Fruit fly (Drosophila melanogaster) whole organism, embryonic: ENCODE data around the gene CG31249.

Experiments used
- CG10147 ChIP-seq: fragments of 200-800 bp; sonication (Bioruptor generic); optimal IDR thresholded peaks from 2 replicates; lab custom pipeline; 2019; ENCODE audit warnings: missing biosample characterization, mild to moderate bottlenecking, missing genetic modification characterization, moderate library complexity
- CG10209 ChIP-seq: fragments of 200-800 bp; sonication (Bioruptor generic); optimal IDR thresholded peaks from 3 replicates; lab custom pipeline; 2017; ENCODE audit warnings: missing biosample characterization, mild to moderate bottlenecking, missing genetic modification characterization, missing genetic modification reagents
- CG10979 ChIP-seq: fragments of 200-800 bp; sonication (Bioruptor generic); optimal IDR thresholded peaks from 2 replicates; lab custom pipeline; 2018; ENCODE audit warnings: missing biosample characterization, mild to moderate bottlenecking, missing genetic modification characterization, moderate library complexity
- CG1233 ChIP-seq: fragments of 200-800 bp; sonication (Bioruptor generic); optimal IDR thresholded peaks from 4 replicates; lab custom pipeline; 2018; ENCODE audit warnings: missing biosample characterization, mild to moderate bottlenecking, missing genetic modification characterization
- CG13287 ChIP-seq: fragments of 200-800 bp; sonication (Bioruptor generic); IDR thresholded peaks from 2 replicates; pipeline ENCODE4 v1.3.6; 2022; ENCODE audit warnings: missing biosample characterization, missing genetic modification characterization; ENCODE audit not compliant: partially characterized antibody
- CG14710 ChIP-seq: fragments of 200-800 bp; sonication (Bioruptor generic); optimal IDR thresholded peaks from 3 replicates; lab custom pipeline; 2019; ENCODE audit warnings: missing biosample characterization, mild to moderate bottlenecking, missing genetic modification characterization, moderate library complexity
- CG15011 ChIP-seq: fragments of 200-800 bp; sonication (Bioruptor generic); optimal IDR thresholded peaks from 3 replicates; lab custom pipeline; 2018; ENCODE audit warnings: missing biosample characterization, mild to moderate bottlenecking, missing genetic modification characterization
- CG1792 ChIP-seq: fragments of 200-800 bp; sonication (Bioruptor generic); optimal IDR thresholded peaks from 2 replicates; lab custom pipeline; 2016; ENCODE audit warnings: missing biosample characterization, missing genetic modification characterization
- CG18262 ChIP-seq: fragments of 200-800 bp; optimal IDR thresholded peaks from 3 replicates; lab custom pipeline; 2019; ENCODE audit warnings: missing biosample characterization, mild to moderate bottlenecking, missing genetic modification characterization, moderate library complexity
- CG31224 ChIP-seq: fragments of 200-800 bp; sonication (Bioruptor generic); IDR thresholded peaks from 2 replicates; pipeline ENCODE4 v1.3.6; 2022; ENCODE audit warnings: missing biosample characterization, missing genetic modification characterization
- CG4404 ChIP-seq: fragments of 200-800 bp; sonication (Bioruptor generic); IDR thresholded peaks from 2 replicates; pipeline ENCODE4 v1.3.6; 2022; ENCODE audit warnings: missing biosample characterization, missing genetic modification characterization
- CG6689 ChIP-seq: fragments of 200-800 bp; sonication (Bioruptor generic); IDR thresholded peaks from 2 replicates; pipeline ENCODE4 v1.3.6; 2022; ENCODE audit warnings: missing biosample characterization, missing genetic modification characterization
- CG8359 ChIP-seq: fragments of 200-800 bp; sonication (Bioruptor generic); optimal IDR thresholded peaks from 2 replicates; lab custom pipeline; 2017; ENCODE audit warnings: missing biosample characterization, mild to moderate bottlenecking, missing genetic modification characterization, borderline replicate concordance
- CG9609 ChIP-seq: fragments of 200-800 bp; sonication (Bioruptor generic); optimal IDR thresholded peaks from 3 replicates; lab custom pipeline; 2016; ENCODE audit warnings: missing biosample characterization, missing genetic modification characterization
- D ChIP-seq, 2 experiments: fragments of 200-800 bp in 1 of 2; fragments of >200 bp in 1 of 2; sonication (Bioruptor generic) in 1 of 2; optimal IDR thresholded peaks; 2 replicates in 1 of 2; 3 replicates in 1 of 2; lab custom pipeline; 2017; ENCODE audit warnings: mild to moderate bottlenecking in 1 of 2, missing biosample characterization in 1 of 2, missing genetic modification characterization in 1 of 2, missing genetic modification reagents in 1 of 2
- Dfd ChIP-seq, 2 experiments: fragments of >200 bp; optimal IDR thresholded peaks; 2 replicates each; lab custom pipeline; 2017; ENCODE audit warnings: missing biosample characterization in 2 of 2, missing genetic modification characterization in 2 of 2
- Fer1 ChIP-seq: fragments of 200-800 bp; sonication (Bioruptor generic); optimal IDR thresholded peaks from 2 replicates; lab custom pipeline; 2017; ENCODE audit warnings: missing biosample characterization, mild to moderate bottlenecking, missing genetic modification characterization
- Kr ChIP-seq: fragments of 200-800 bp; sonication (Bioruptor generic); optimal IDR thresholded peaks from 2 replicates; lab custom pipeline; 2017; ENCODE audit warnings: missing biosample characterization, mild to moderate bottlenecking, missing genetic modification characterization
- Lim3 ChIP-seq: fragments of 200-800 bp; sonication (Bioruptor generic); IDR thresholded peaks from 2 replicates; pipeline ENCODE4 v1.3.6; 2022; ENCODE audit warnings: missing biosample characterization, missing genetic modification characterization
- Max ChIP-seq: fragments of 200-800 bp; sonication (Bioruptor generic); optimal IDR thresholded peaks from 2 replicates; lab custom pipeline; 2016; ENCODE audit warnings: missing biosample characterization, mild to moderate bottlenecking, missing genetic modification characterization
- NC2α ChIP-seq: fragments of 200-800 bp; sonication (Bioruptor generic); optimal IDR thresholded peaks from 2 replicates; lab custom pipeline; 2016; ENCODE audit warnings: missing biosample characterization, missing genetic modification characterization
- NC2β ChIP-seq: fragments of 200-800 bp; sonication (Bioruptor generic); optimal IDR thresholded peaks from 2 replicates; lab custom pipeline; 2016; ENCODE audit warnings: missing biosample characterization, missing genetic modification characterization
- Ptx1 ChIP-seq: fragments of 200-800 bp; sonication (Bioruptor generic); IDR thresholded peaks from 2 replicates; pipeline ENCODE4 v1.3.6; 2022; ENCODE audit warnings: missing biosample characterization, missing genetic modification characterization
- Sox100B ChIP-seq: fragments of 200-800 bp; sonication (Bioruptor generic); optimal IDR thresholded peaks from 3 replicates; lab custom pipeline; 2018; ENCODE audit warnings: missing biosample characterization, mild to moderate bottlenecking, missing genetic modification characterization
- Sox102F ChIP-seq: fragments of 200-800 bp; sonication (Bioruptor generic); optimal IDR thresholded peaks from 2 replicates; lab custom pipeline; 2018; ENCODE audit warnings: missing biosample characterization, mild to moderate bottlenecking, missing genetic modification characterization, moderate library complexity
- bcd ChIP-seq: fragments of 200-800 bp; sonication (Bioruptor generic); optimal IDR thresholded peaks from 2 replicates; lab custom pipeline; 2017; ENCODE audit warnings: missing biosample characterization, mild to moderate bottlenecking, missing genetic modification characterization
- chm ChIP-seq: fragments of 200-800 bp; sonication (Bioruptor generic); IDR thresholded peaks from 2 replicates; pipeline ENCODE4 v1.3.6; 2022; ENCODE audit warnings: missing biosample characterization, missing genetic modification characterization
- ci ChIP-seq: fragments of 200-800 bp; sonication (Bioruptor generic); IDR thresholded peaks from 3 replicates; pipeline ENCODE4 v1.3.6; 2022; ENCODE audit warnings: missing biosample characterization, missing genetic modification characterization
- disco-r ChIP-seq: fragments of 200-800 bp; sonication (Bioruptor generic); optimal IDR thresholded peaks from 2 replicates; lab custom pipeline; 2016; ENCODE audit warnings: missing biosample characterization, missing genetic modification characterization
- dmrt99B ChIP-seq: fragments of 200-800 bp; sonication (Bioruptor generic); optimal IDR thresholded peaks from 2 replicates; lab custom pipeline; 2018; ENCODE audit warnings: missing biosample characterization, mild to moderate bottlenecking, missing genetic modification characterization, moderate library complexity
- dysf ChIP-seq: fragments of 200-800 bp; sonication (Bioruptor generic); IDR thresholded peaks from 3 replicates; pipeline ENCODE4 v1.3.6; 2022; ENCODE audit warnings: missing biosample characterization, missing genetic modification characterization
- emc ChIP-seq: fragments of 200-800 bp; sonication (Bioruptor generic); optimal IDR thresholded peaks from 2 replicates; lab custom pipeline; 2016; ENCODE audit warnings: missing biosample characterization, missing genetic modification characterization
- ems ChIP-seq: fragments of 200-800 bp; sonication (Bioruptor generic); optimal IDR thresholded peaks from 3 replicates; lab custom pipeline; 2016; ENCODE audit warnings: missing biosample characterization, missing genetic modification characterization
- ham ChIP-seq: fragments of 200-800 bp; sonication (Bioruptor generic); IDR thresholded peaks from 2 replicates; pipeline ENCODE4 v1.3.6; 2022; ENCODE audit warnings: missing biosample characterization, missing genetic modification characterization
- insv ChIP-seq, 2 experiments: fragments of 200-800 bp; sonication (Bioruptor generic); optimal IDR thresholded peaks; 3 replicates each; lab custom pipeline; 2016 to 2018; ENCODE audit warnings: missing biosample characterization in 2 of 2, missing genetic modification characterization in 2 of 2
- inv ChIP-seq: fragments of 200-800 bp; sonication (Bioruptor generic); IDR thresholded peaks from 2 replicates; pipeline ENCODE4 v1.3.6; 2022; ENCODE audit warnings: missing biosample characterization, missing genetic modification characterization; ENCODE audit not compliant: partially characterized antibody
- jing ChIP-seq: fragments of 200-800 bp; sonication (Bioruptor generic); optimal IDR thresholded peaks from 2 replicates; lab custom pipeline; 2018; ENCODE audit warnings: missing biosample characterization, mild to moderate bottlenecking, missing genetic modification characterization
- lab ChIP-seq: fragments of 200-800 bp; sonication (Bioruptor generic); optimal IDR thresholded peaks from 3 replicates; lab custom pipeline; 2017; ENCODE audit warnings: missing biosample characterization, missing genetic modification characterization, mild to moderate bottlenecking, moderate library complexity, missing genetic modification reagents
- lov ChIP-seq, 2 experiments: fragments of 200-800 bp in 1 of 2; fragments of >200 bp in 1 of 2; sonication (Bioruptor generic) in 1 of 2; IDR thresholded peaks in 1 of 2; optimal IDR thresholded peaks in 1 of 2; 2 replicates in 1 of 2; 3 replicates in 1 of 2; pipeline versions ENCODE4 v1.3.6 to Lab custom; 2017 to 2022; ENCODE audit warnings: missing biosample characterization in 1 of 2, missing genetic modification characterization in 1 of 2
- prd ChIP-seq, 3 experiments: fragments of >200 bp in 2 of 3; fragments of 200-800 bp in 1 of 3; sonication (Bioruptor generic) in 1 of 3; optimal IDR thresholded peaks in 2 of 3; IDR thresholded peaks in 1 of 3; 2 replicates in 2 of 3; 3 replicates in 1 of 3; pipeline versions ENCODE4 v1.3.6 to Lab custom; 2017 to 2022; ENCODE audit warnings: missing biosample characterization in 1 of 3, missing genetic modification characterization in 1 of 3
- repo ChIP-seq: fragments of 200-800 bp; sonication (Bioruptor generic); optimal IDR thresholded peaks from 2 replicates; lab custom pipeline; 2016; ENCODE audit warnings: missing biosample characterization, missing genetic modification characterization
- run ChIP-seq: fragments of 200-800 bp; sonication (Bioruptor generic); optimal IDR thresholded peaks from 3 replicates; lab custom pipeline; 2018; ENCODE audit warnings: missing biosample characterization, mild to moderate bottlenecking, missing genetic modification characterization
- schlank ChIP-seq: fragments of 200-800 bp; sonication (Bioruptor generic); optimal IDR thresholded peaks from 2 replicates; lab custom pipeline; 2018; ENCODE audit warnings: missing biosample characterization, mild to moderate bottlenecking, missing genetic modification characterization
- sug ChIP-seq: fragments of 200-800 bp; optimal IDR thresholded peaks from 2 replicates; lab custom pipeline; 2019; ENCODE audit warnings: missing biosample characterization, mild to moderate bottlenecking, missing genetic modification characterization, moderate library complexity
- toy ChIP-seq: fragments of 200-800 bp; sonication (Bioruptor generic); IDR thresholded peaks from 2 replicates; pipeline ENCODE4 v1.3.6; 2022; ENCODE audit warnings: missing biosample characterization, missing genetic modification characterization
- trem ChIP-seq: fragments of 200-800 bp; optimal IDR thresholded peaks from 3 replicates; lab custom pipeline; 2019; ENCODE audit warnings: missing biosample characterization, mild to moderate bottlenecking, missing genetic modification characterization, moderate library complexity
- usp ChIP-seq: fragments of >200 bp; optimal IDR thresholded peaks from 2 replicates; lab custom pipeline; 2017; ENCODE audit warnings: missing biosample characterization, missing genetic modification characterization
- z ChIP-seq: fragments of 200-800 bp; sonication (Bioruptor generic); IDR thresholded peaks from 3 replicates; pipeline ENCODE4 v1.3.6; 2022; ENCODE audit warnings: missing biosample characterization, missing genetic modification characterization

The CG31249 gene

DNA sequence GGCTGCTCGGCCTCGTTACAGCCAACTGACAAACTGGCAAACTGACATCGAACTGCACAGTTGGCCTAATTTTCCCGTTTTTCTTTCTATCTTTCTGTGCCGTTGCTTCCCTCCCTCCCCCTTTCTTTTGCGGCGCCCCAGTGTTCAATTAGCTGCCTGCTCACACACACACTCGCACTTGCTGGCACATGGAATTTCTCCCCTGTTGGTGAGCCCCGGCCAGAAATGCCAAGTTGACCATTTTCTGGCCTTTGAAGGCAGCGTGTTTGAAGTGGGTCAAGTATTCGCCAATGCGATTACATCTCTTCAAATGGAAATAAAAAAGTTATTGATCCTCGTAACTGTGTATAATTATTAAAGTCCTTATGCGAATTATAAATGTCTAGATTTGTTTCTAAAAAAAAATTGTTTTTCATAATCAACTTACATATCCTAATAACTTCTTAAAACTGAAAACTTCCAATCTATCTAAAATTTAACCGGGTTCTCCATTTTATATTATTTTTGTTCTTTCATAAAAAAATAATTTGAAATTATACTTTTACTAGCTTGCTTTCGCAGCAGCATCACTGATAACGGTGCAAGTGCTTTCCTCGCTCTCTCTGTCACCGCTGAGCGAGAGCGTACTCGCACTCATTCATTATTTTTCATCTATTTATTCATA lies 6.1 kb downstream of the CG31249 start (continued):
- TF ChIP-seq ems (GFP tag; lab: Kevin White, UChicago) (peak; percentile 38), insv (GFP tag; optimal IDR thresholded peaks at IDR 0.05; lab: Kevin White, UChicago) (peak in 1 of 2 experiments; percentile 15), dmrt99B (peak; percentile 41), CG10979 (tag; lab: Kevin White, UChicago) (peak; percentile 76), lov (optimal IDR thresholded peaks at IDR 0.05; lab: Kevin White, UChicago) (no peak), lov (GFP tag; IDR thresholded peaks at IDR 0.05; lab: Robert Waterston, UW) (0 out of 3 replicates have a peak, but pooled peaks have one; percentile 53), inv (GFP tag; lab: Robert Waterston, UW) (no peak), Sox100B (GFP tag; lab: Kevin White, UChicago) (no peak), lab (GFP tag; lab: Kevin White, UChicago) (no peak), CG9609 (GFP tag; lab: Kevin White, UChicago) (peak; percentile 3), Max (GFP tag; lab: Kevin White, UChicago) (peak; percentile 39), chm (GFP tag; lab: Robert Waterston, UW) (no peak), CG14710 (tag; lab: Kevin White, UChicago) (peak; percentile 55), ci (GFP tag; lab: Robert Waterston, UW) (no peak), CG8359 (GFP tag; lab: Kevin White, UChicago) (no peak), run (tag; lab: Kevin White, UChicago) (no peak), D (optimal IDR thresholded peaks at IDR 0.05; lab: Kevin White, UChicago) (no peak), D (GFP tag; optimal IDR thresholded peaks at IDR 0.05; lab: Kevin White, UChicago) (peak; percentile 55), z (GFP tag; lab: Robert Waterston, UW) (no peak), disco-r (no peak), sug (no peak), NC2α (GFP tag; lab: Kevin White, UChicago) (no peak), CG13287 (no peak), Kr (GFP tag; lab: Kevin White, UChicago) (no peak), NC2β (GFP tag; lab: Kevin White, UChicago) (no peak), CG10147 (GFP tag; lab: Kevin White, UChicago) (peak; percentile 40), Lim3 (GFP tag; lab: Robert Waterston, UW) (no peak), trem (peak; percentile 53), repo (GFP tag; lab: Kevin White, UChicago) (no peak), ham (GFP tag; lab: Robert Waterston, UW) (no peak), bcd (GFP tag; lab: Kevin White, UChicago) (peak; percentile 19), Dfd (GFP tag; optimal IDR thresholded peaks at IDR 0.05; lab: Kevin White, UChicago) (no peak), CG1233 (GFP tag; lab: Kevin White, UChicago) (peak; percentile 34), CG4404 (no peak), Ptx1 (GFP tag; lab: Robert Waterston, UW) (no peak), emc (GFP tag; lab: Kevin White, UChicago) (no peak), CG6689 (GFP tag; lab: Robert Waterston, UW) (no peak), Sox102F (GFP tag; lab: Kevin White, UChicago) (no peak), CG1792 (no peak), toy (no peak), Fer1 (GFP tag; lab: Kevin White, UChicago) (peak; percentile 23), CG15011 (no peak), usp (GFP tag; lab: Kevin White, UChicago) (no peak), CG31224 (GFP tag; lab: Robert Waterston, UW) (no peak), CG18262 (tag; lab: Kevin White, UChicago) (peak; percentile 85), schlank (no peak), CG10209 (GFP tag; lab: Kevin White, UChicago) (peak; percentile 38), dysf (GFP tag; lab: Robert Waterston, UW) (0 out of 3 replicates have a peak, but pooled peaks have one; percentile 43), prd (optimal IDR thresholded peaks at IDR 0.05; lab: Kevin White, UChicago) (no peak), prd (GFP tag; IDR thresholded peaks at IDR 0.05; lab: Robert Waterston, UW) (0 out of 3 replicates have a peak, but pooled peaks have one; percentile 38), jing (GFP tag; lab: Kevin White, UChicago) (no peak)
